Worm (Caenorhabditis elegans) whole organism, late embryonic: ENCODE results near the gene F59B10.3.

ENCODE experiments used
- C08G9.2 ChIP-seq: sonication (generic microtip); optimal IDR thresholded peaks from 2 replicates; lab custom pipeline; 2016; ENCODE audit warnings: mild to moderate bottlenecking, missing genetic modification characterization, moderate library complexity, missing compliant biosample characterization
- F13H6.1 ChIP-seq: sonication (generic microtip); optimal IDR thresholded peaks from 2 replicates; lab custom pipeline; 2016; ENCODE audit warnings: missing genetic modification characterization, missing compliant biosample characterization
- ama-1 ChIP-seq: fragments of 150-350 bp; optimal IDR thresholded peaks from 2 replicates; lab custom pipeline; 2014
- ceh-9 ChIP-seq: sonication (generic microtip); optimal IDR thresholded peaks from 2 replicates; lab custom pipeline; 2016; ENCODE audit warnings: mild to moderate bottlenecking, missing genetic modification characterization, inconsistent platforms, missing compliant biosample characterization
- lim-6 ChIP-seq: sonication (generic microtip); optimal IDR thresholded peaks from 2 replicates; lab custom pipeline; 2016; ENCODE audit warnings: missing genetic modification characterization, missing compliant biosample characterization
- nfya-1 ChIP-seq: sonication (generic microtip); optimal IDR thresholded peaks from 2 replicates; lab custom pipeline; 2017; ENCODE audit warnings: missing genetic modification characterization, mild to moderate bottlenecking, missing compliant biosample characterization, antibody characterized with exemption, moderate library complexity
- pat-9 ChIP-seq: fragments of 200-800 bp; sonication (Bioruptor generic); optimal IDR thresholded peaks from 2 replicates; lab custom pipeline; 2018; ENCODE audit warnings: mild to moderate bottlenecking, missing genetic modification characterization, moderate library complexity, missing compliant biosample characterization
- pqm-1 ChIP-seq: sonication (generic microtip); optimal IDR thresholded peaks from 2 replicates; lab custom pipeline; 2016; ENCODE audit warnings: missing genetic modification characterization, missing compliant biosample characterization
- syd-9 ChIP-seq: sonication (generic microtip); optimal IDR thresholded peaks from 2 replicates; lab custom pipeline; 2016; ENCODE audit warnings: mild to moderate bottlenecking, missing genetic modification characterization, moderate library complexity, missing compliant biosample characterization
- tbx-2 ChIP-seq: sonication (generic microtip); optimal IDR thresholded peaks from 2 replicates; lab custom pipeline; 2016; ENCODE audit warnings: missing genetic modification characterization, missing compliant biosample characterization

ce11 chrII:10545924-10546783 lies 35.8 kb downstream of the F59B10.3 start:
- TF ChIP-seq ama-1 (lab: Kevin White, UChicago) (no peak), C08G9.2 (no peak), tbx-2 (tag; lab: Kevin White, UChicago) (no peak), ceh-9 (tag; lab: Kevin White, UChicago) (no peak), F13H6.1 (tag; lab: Kevin White, UChicago) (no peak), pqm-1 (tag; lab: Kevin White, UChicago) (no peak), lim-6 (no peak), nfya-1 (no peak), syd-9 (tag; lab: Kevin White, UChicago) (no peak), pat-9 (tag; lab: Kevin White, UChicago) (no peak)
